Worm (Caenorhabditis elegans): ENCODE measurements around the gene C02F5.3.
A peak's percentile ranks its signal among the peaks of the same experiment; 100 is the strongest.

The C02F5.3 gene

DNA sequence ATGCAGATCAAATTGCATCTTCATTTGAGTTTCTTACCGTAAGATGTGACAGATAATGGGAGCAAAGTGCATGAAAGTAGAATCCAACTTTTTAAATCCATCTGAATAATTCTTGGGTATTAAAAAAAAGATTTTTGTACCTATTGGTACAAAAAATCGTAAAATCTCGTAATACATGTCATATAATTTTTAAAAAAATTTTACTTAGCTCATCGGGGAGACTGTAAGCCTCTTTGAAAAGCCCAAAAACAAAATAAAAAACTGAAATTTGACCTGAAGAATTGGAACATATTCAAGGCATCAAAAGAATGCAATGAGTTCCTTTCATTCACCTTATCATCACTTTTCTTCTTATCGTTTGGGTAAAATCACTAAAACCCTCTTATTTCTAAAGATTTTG lies 30.2 kb downstream of the C02F5.3 start, which contains the start of gene clec-160:
clec-160 (minus strand) TSS at position 101 of the 400 bp plus-strand sequence.
- TF ChIP-seq ama-1 (optimal IDR thresholded peaks at IDR 0.05) (no peak), nhr-111 (GFP tag; optimal IDR thresholded peaks at IDR 0.05) (no peak), tag-97 (GFP tag; IDR thresholded peaks at IDR 0.05) (no peak), T26A8.4 (GFP tag; IDR thresholded peaks at IDR 0.05) (no peak), jun-1 (tag; optimal IDR thresholded peaks at IDR 0.05) (no peak), zfp-3 (GFP tag; conservative IDR thresholded peaks at IDR 0.05) (no peak), ztf-7 (tag; optimal IDR thresholded peaks at IDR 0.05) (no peak), snpc-4 (tag; optimal IDR thresholded peaks at IDR 0.05) (no peak), ctbp-1 (GFP tag; IDR thresholded peaks at IDR 0.05) (no peak)

DNA sequence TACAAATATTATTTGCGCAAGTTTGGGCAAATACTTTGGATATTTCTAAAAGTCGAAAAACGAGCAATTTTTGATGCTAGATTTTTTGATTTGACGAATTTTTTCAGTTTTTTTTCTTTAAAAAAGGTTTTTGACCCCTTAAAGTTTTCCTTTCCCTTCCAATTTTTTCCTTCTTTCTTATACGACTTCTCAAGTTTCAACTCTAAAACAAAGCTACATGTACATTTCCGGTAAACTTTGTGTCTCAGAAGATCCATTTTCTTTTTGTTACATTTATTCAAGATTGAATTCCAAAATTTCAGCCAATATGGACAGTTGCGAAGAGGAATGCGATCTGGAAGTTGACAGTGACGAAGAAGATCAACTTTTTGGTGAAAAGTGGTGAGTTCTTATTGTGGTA lies 33.1 kb downstream of the C02F5.3 start, which contains the start of gene mig-10:
mig-10 (plus strand) TSS at position 301 of the 400 bp plus-strand sequence.
- TF ChIP-seq zfp-2 (tag; optimal IDR thresholded peaks at IDR 0.05) (no peak), nhr-25 (tag; optimal IDR thresholded peaks at IDR 0.05; ENCODE audit: borderline replicate concordance, insufficient read depth) (no peak), madf-9 (GFP tag; conservative IDR thresholded peaks at IDR 0.05) (no peak), hlh-11 (tag; optimal IDR thresholded peaks at IDR 0.05) (no peak), T20F7.1 (GFP tag; optimal IDR thresholded peaks at IDR 0.05) (no peak), hmg-1.1 (GFP tag; IDR thresholded peaks at IDR 0.05) (no peak), jun-1 (tag; optimal IDR thresholded peaks at IDR 0.05) (no peak), aly-2 (tag; optimal IDR thresholded peaks at IDR 0.05) (no peak), dve-1 (tag; optimal IDR thresholded peaks at IDR 0.05; ENCODE audit: insufficient read depth) (no peak), lsy-2 (tag; optimal IDR thresholded peaks at IDR 0.05) (no peak), lin-15B (tag; optimal IDR thresholded peaks at IDR 0.05) (no peak), nhr-41 (GFP tag; IDR thresholded peaks at IDR 0.05) (no peak), rbr-2 (tag; optimal IDR thresholded peaks at IDR 0.05) (no peak), lin-1 (GFP tag; IDR thresholded peaks at IDR 0.05) (no peak)

DNA sequence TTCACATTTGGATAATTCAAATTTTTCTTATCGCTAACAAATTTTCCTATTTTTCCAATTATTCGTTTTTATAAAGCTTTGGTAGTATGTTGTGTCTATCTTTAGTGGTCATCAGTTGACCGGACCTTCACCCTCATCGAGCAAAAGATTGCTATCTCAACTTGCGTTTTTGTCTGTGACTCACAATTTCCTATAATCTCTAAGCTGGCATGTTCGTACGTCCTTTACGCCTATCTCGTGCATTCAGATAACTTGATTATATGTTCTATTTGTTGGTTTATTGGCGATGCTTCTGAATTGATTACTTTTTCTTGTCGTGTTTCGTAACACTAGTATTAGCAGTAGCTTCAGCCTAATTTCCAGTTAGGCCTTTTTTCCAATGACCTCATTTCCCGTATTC lies 33.9 kb downstream of the C02F5.3 start:
- no peak for TF ChIP-seq pqm-1 (tag; optimal IDR thresholded peaks at IDR 0.05)
- TF ChIP-seq mdt-29 (GFP tag; IDR thresholded peaks at IDR 0.05) = no peak
- TF ChIP-seq Y75B8A.6 (GFP tag; IDR thresholded peaks at IDR 0.05) = no peak
- no peak for TF ChIP-seq ZK546.5 (tag; optimal IDR thresholded peaks at IDR 0.05)
- no peak for TF ChIP-seq cey-2 (tag; optimal IDR thresholded peaks at IDR 0.05; ENCODE audit: borderline replicate concordance, insufficient read depth)

DNA sequence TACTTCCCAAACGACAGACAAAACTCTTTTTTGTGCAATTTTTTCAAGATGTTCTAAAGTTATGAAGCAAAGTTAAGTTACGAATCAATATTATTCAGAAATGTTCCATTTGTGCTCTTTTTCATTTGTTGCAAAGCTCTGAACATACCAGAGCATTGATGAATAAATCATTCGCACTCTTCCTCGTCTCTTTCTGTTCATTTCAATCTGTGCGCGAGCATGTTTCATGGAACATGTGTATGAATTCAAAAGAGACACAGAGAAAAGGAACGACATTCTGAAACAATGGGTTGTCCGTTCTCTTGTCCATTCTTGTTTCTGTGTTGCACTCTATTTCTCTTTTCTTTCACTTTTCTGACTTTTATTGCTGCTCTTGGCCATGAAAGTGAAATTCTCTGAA lies 34.7 kb downstream of the C02F5.3 start:
- no peak for TF ChIP-seq mxl-3 (GFP tag; optimal IDR thresholded peaks at IDR 0.05)
- TF ChIP-seq pqm-1 (tag; optimal IDR thresholded peaks at IDR 0.05) = no peak
- TF ChIP-seq aha-1 (tag) = peak; percentile 99
- TF ChIP-seq ztf-7 (tag; optimal IDR thresholded peaks at IDR 0.05) = no peak
- TF ChIP-seq unc-62 (GFP tag; optimal IDR thresholded peaks at IDR 0.05 in 1 of 2) = peak in 1 of 2 experiments; percentile 94
- TF ChIP-seq unc-62 (tag; optimal IDR thresholded peaks at IDR 0.05) = no peak
- TF ChIP-seq gei-8 (GFP tag; optimal IDR thresholded peaks at IDR 0.05) = no peak
- no peak for TF ChIP-seq T20F7.1 (GFP tag; optimal IDR thresholded peaks at IDR 0.05)
- no peak for TF ChIP-seq snpc-1.2 (GFP tag; IDR thresholded peaks at IDR 0.05)
- TF ChIP-seq lim-7 (GFP tag; IDR thresholded peaks at IDR 0.05) = no peak

DNA sequence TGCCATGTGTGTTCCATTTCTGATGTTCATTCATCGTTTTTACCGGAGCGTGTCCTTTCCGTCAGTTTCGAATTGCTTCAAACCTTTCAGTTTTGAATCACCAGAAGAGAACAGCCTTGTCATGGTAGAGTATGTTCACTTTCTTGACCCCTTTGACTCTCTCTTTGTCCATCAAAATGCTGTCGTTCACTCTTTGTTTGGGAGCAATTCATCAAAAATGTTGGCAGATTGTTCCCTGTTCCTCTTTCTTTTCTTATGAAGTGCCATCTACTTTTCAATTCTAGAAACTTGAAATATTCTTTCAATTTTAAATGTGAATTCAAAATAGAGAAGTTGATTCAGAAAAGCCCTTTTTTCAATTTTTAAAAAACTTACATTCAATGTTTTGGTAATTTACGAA lies 35.6 kb downstream of the C02F5.3 start:
- TF ChIP-seq rbr-2 (tag; optimal IDR thresholded peaks at IDR 0.05) = no peak
- no peak for TF ChIP-seq tra-1 (GFP tag; IDR thresholded peaks at IDR 0.05)
- peak in 1 of 2 experiments; percentile 92 for TF ChIP-seq unc-62 (GFP tag; optimal IDR thresholded peaks at IDR 0.05 in 1 of 2)
- TF ChIP-seq unc-62 (tag; optimal IDR thresholded peaks at IDR 0.05) = no peak
- no peak for TF ChIP-seq nhr-102 (tag; optimal IDR thresholded peaks at IDR 0.05)

Data from whole organism, L4 larva.